Worm (Caenorhabditis elegans) whole organism, L3 larva: ENCODE results near the gene srx-58.

ENCODE experiments used
- ceh-9 ChIP-seq: sonication (generic microtip); optimal IDR thresholded peaks from 2 replicates; lab custom pipeline; 2018; ENCODE audit warnings: missing biosample characterization, missing genetic modification characterization
- elt-3 ChIP-seq, 3 experiments: fragments of 150-350 bp in 1 of 3; sonication (generic microtip) in 2 of 3; optimal IDR thresholded peaks; 2 replicates in 2 of 3; 4 replicates in 1 of 3; lab custom pipeline; 2014 to 2017; ENCODE audit warnings: missing biosample characterization in 3 of 3, missing genetic modification characterization in 3 of 3
- fkh-10 ChIP-seq: sonication (generic microtip); optimal IDR thresholded peaks from 2 replicates; lab custom pipeline; 2017; ENCODE audit warnings: missing biosample characterization, missing genetic modification reagents, missing genetic modification characterization
- nhr-12 ChIP-seq: fragments of 150-350 bp; optimal IDR thresholded peaks from 2 replicates; lab custom pipeline; 2014; ENCODE audit warnings: missing biosample characterization, missing genetic modification characterization
- nhr-237 ChIP-seq: fragments of 150-350 bp; optimal IDR thresholded peaks from 2 replicates; lab custom pipeline; 2014; ENCODE audit warnings: missing biosample characterization, missing genetic modification characterization
- nhr-76 ChIP-seq: fragments of 150-350 bp; sonication (generic microtip); optimal IDR thresholded peaks from 5 replicates; lab custom pipeline; 2014; ENCODE audit warnings: missing biosample characterization, missing genetic modification characterization
- skn-1 ChIP-seq: fragments of 150-350 bp; optimal IDR thresholded peaks from 2 replicates; lab custom pipeline; 2014; ENCODE audit warnings: missing biosample characterization, missing genetic modification characterization
- snpc-4 ChIP-seq: fragments of 150-350 bp; optimal IDR thresholded peaks from 2 replicates; lab custom pipeline; 2014; ENCODE audit warnings: missing biosample characterization, missing genetic modification characterization
- unc-62 ChIP-seq: fragments of 150-350 bp; sonication (generic microtip); optimal IDR thresholded peaks from 4 replicates; lab custom pipeline; 2014; ENCODE audit warnings: missing biosample characterization, missing genetic modification reagents, missing genetic modification characterization

DNA sequence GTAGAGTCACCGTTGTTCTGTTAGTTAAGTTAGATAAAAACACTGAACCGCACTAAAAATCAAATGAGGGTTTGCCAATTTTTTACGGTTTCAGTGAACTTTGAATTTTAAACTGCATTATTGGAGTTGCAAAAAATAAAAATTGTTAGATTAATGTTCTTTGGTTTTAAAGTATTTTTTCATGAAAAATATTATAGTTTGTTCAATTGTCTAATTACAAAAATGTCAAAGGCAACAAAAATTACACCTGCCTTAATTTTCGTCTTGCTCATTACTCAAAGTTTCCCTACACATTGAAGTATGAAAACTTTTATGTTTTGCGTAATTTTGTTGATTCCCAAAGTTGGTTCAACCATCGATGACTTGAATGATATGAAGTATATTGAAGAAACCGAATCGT lies 41.7 kb upstream of the srx-58 start, which contains the start of gene irld-62:
- TF ChIP-seq snpc-4 (tag; lab: Kevin White, UChicago) (no peak), unc-62 (GFP tag; lab: Kevin White, UChicago) (no peak), ceh-9 (tag; lab: Kevin White, UChicago) (no peak), fkh-10 (GFP tag; lab: Kevin White, UChicago) (no peak), nhr-12 (no peak), skn-1 (tag; lab: Kevin White, UChicago) (no peak), elt-3 (tag; optimal IDR thresholded peaks at IDR 0.05; lab: Kevin White, UChicago) (no peak), nhr-237 (tag; lab: Kevin White, UChicago) (no peak), nhr-76 (no peak)
